Worm (Caenorhabditis elegans) whole organism, mixed stage, embryonic: ENCODE data around the gene paic-1.

Experiments
- blmp-1 ChIP-seq: fragments of 150-350 bp; optimal IDR thresholded peaks from 2 replicates; lab custom pipeline; 2014; ENCODE audit warnings: missing biosample characterization, missing genetic modification characterization
- ceh-43 ChIP-seq: fragments of 200-800 bp; sonication (Bioruptor generic); optimal IDR thresholded peaks from 2 replicates; lab custom pipeline; 2018; ENCODE audit warnings: mild to moderate bottlenecking, missing genetic modification characterization, moderate library complexity, missing compliant biosample characterization
- elt-1 ChIP-seq: sonication (generic microtip); optimal IDR thresholded peaks from 2 replicates; lab custom pipeline; 2017; ENCODE audit warnings: missing genetic modification characterization, mild to moderate bottlenecking, missing compliant biosample characterization, antibody characterized with exemption, moderate library complexity, borderline replicate concordance; ENCODE audit not compliant: insufficient read depth
- lsy-2 ChIP-seq: fragments of 150-350 bp; optimal IDR thresholded peaks from 2 replicates; lab custom pipeline; 2014; ENCODE audit warnings: missing biosample characterization, missing genetic modification characterization
- nhr-12 ChIP-seq: fragments of 150-350 bp; optimal IDR thresholded peaks from 2 replicates; lab custom pipeline; 2014; ENCODE audit warnings: missing biosample characterization, missing genetic modification characterization
- nhr-2 ChIP-seq: fragments of 150-350 bp; optimal IDR thresholded peaks from 2 replicates; lab custom pipeline; 2014; ENCODE audit warnings: missing biosample characterization, missing genetic modification characterization
- nhr-237 ChIP-seq: fragments of 150-350 bp; optimal IDR thresholded peaks from 2 replicates; lab custom pipeline; 2014; ENCODE audit warnings: missing biosample characterization, missing genetic modification characterization
- sem-2 ChIP-seq: fragments of 200-800 bp; sonication (Bioruptor generic); optimal IDR thresholded peaks from 2 replicates; lab custom pipeline; 2018; ENCODE audit warnings: mild to moderate bottlenecking, missing genetic modification characterization, missing compliant biosample characterization
- snpc-4 ChIP-seq: fragments of 150-350 bp; optimal IDR thresholded peaks from 2 replicates; lab custom pipeline; 2014; ENCODE audit warnings: missing biosample characterization, missing genetic modification characterization
- unc-62 ChIP-seq: fragments of 150-350 bp; optimal IDR thresholded peaks from 2 replicates; lab custom pipeline; 2014; ENCODE audit warnings: missing biosample characterization, missing genetic modification reagents, missing genetic modification characterization
- zip-8 ChIP-seq: fragments of 150-350 bp; optimal IDR thresholded peaks from 2 replicates; lab custom pipeline; 2014; ENCODE audit warnings: missing biosample characterization, missing genetic modification characterization
- ztf-11 ChIP-seq: fragments of 150-350 bp; optimal IDR thresholded peaks from 2 replicates; lab custom pipeline; 2014; ENCODE audit warnings: missing biosample characterization, missing genetic modification characterization

DNA sequence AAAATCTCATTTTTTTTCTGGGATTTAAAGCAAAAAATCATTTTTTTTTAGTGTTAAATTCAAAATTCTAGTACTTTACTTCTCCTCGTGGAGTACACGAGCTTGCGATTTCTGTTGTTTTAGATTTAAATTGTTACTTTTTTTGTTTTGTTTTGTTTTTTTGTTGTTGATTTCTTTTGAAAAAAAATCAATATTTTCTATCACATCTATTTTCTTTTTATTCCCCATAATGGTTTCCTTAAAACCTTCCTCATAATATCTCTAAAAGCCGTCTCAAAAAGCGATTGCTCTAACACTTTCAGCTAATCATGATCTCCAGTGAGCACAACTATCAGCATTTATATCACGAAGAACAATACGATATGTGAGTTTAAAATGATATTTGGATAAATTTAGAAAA, 37.9 kb downstream of the paic-1 start, which contains the start of gene madf-3:
- TF ChIP-seq ztf-11 (tag; lab: Kevin White, UChicago) (no peak), blmp-1 (tag; lab: Kevin White, UChicago) (no peak), ceh-43 (GFP tag; lab: Kevin White, UChicago) (no peak), unc-62 (no peak), elt-1 (tag; lab: Kevin White, UChicago) (no peak), snpc-4 (tag; lab: Kevin White, UChicago) (no peak), nhr-12 (no peak), nhr-2 (tag; lab: Kevin White, UChicago) (no peak), nhr-237 (tag; lab: Kevin White, UChicago) (no peak), lsy-2 (no peak), zip-8 (no peak), sem-2 (no peak)
